Worm (Caenorhabditis elegans): ENCODE measurements around the gene rpl-21.

DNA sequence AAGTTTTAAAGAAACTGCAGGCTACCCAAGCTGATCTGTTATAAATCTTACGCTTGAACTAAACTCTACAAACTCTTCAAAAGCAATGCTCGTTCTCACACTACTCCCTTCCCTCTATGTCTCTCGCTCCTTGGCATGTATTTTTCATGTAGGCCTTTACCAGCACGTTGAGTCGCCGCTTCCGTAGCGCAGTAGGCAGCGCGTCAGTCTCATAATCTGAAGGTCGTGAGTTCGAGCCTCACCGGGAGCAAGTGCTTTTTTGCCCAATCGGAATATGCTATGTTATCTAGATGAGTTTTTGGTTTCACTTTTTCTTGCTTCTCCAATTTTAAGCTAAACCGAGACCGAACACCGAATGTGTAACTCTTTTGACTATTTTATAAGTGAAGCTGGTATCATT lies 23.6 kb downstream of the rpl-21 start:
- TF ChIP-seq pha-4 (tag; optimal IDR thresholded peaks at IDR 0.05) (no peak), snpc-4 (GFP tag; optimal IDR thresholded peaks at IDR 0.05) (no peak), snpc-4 (tag; optimal IDR thresholded peaks at IDR 0.05) (peak in 2 of 4 experiments; percentile 38 to 57), sptf-2 (GFP tag; optimal IDR thresholded peaks at IDR 0.05) (no peak), sdz-38 (tag; optimal IDR thresholded peaks at IDR 0.05) (no peak), ztf-28 (GFP tag; IDR thresholded peaks at IDR 0.05) (peak; percentile 74; the same call in 1 of the 2 replicates), rcor-1 (GFP tag; IDR thresholded peaks at IDR 0.05) (no peak), B0336.3 (GFP tag; IDR thresholded peaks at IDR 0.05) (no peak)

All from whole organism, young adult.